Worm (Caenorhabditis elegans) whole organism, L4 larva: ENCODE results near the gene fbxa-160.

Source experiments
- ZK546.5 ChIP-seq, 2 experiments: sonication (generic microtip); optimal IDR thresholded peaks; 2 replicates each; lab custom pipeline; 2017; ENCODE audit warnings: missing biosample characterization in 2 of 2, missing genetic modification characterization in 2 of 2
- dmd-8 ChIP-seq: fragments of 200-800 bp; sonication (Bioruptor generic); IDR thresholded peaks from 2 replicates; pipeline ENCODE4 v1.3.6; 2022; ENCODE audit warnings: missing genetic modification characterization, missing compliant biosample characterization
- lsy-2 ChIP-seq, 2 experiments: fragments of 150-350 bp in 1 of 2; sonication (generic microtip) in 1 of 2; optimal IDR thresholded peaks; 2 replicates each; lab custom pipeline; 2014 to 2017; ENCODE audit warnings: missing biosample characterization in 2 of 2, missing genetic modification characterization in 2 of 2
- mep-1 ChIP-seq: fragments of 150-350 bp; sonication (generic microtip); optimal IDR thresholded peaks from 3 replicates; lab custom pipeline; 2014; ENCODE audit warnings: missing biosample characterization, missing genetic modification characterization
- nhr-11 ChIP-seq: fragments of 150-350 bp; optimal IDR thresholded peaks from 2 replicates; lab custom pipeline; 2014; ENCODE audit warnings: missing biosample characterization, missing genetic modification characterization
- nhr-25 ChIP-seq: sonication (generic microtip); optimal IDR thresholded peaks from 2 replicates; lab custom pipeline; 2017; ENCODE audit warnings: missing genetic modification characterization, mild to moderate bottlenecking, missing compliant biosample characterization, antibody characterized with exemption, moderate library complexity, borderline replicate concordance; ENCODE audit not compliant: insufficient read depth
- skn-1 ChIP-seq: fragments of 150-350 bp; optimal IDR thresholded peaks from 2 replicates; lab custom pipeline; 2014; ENCODE audit warnings: missing biosample characterization, missing genetic modification characterization
- unc-62 ChIP-seq, 3 experiments: fragments of 150-350 bp in 1 of 3; sonication (generic microtip); optimal IDR thresholded peaks in 2 of 3; peaks in 1 of 3; 1 replicate in 1 of 3; 2 replicates in 2 of 3; lab custom pipeline; 2014 to 2017; ENCODE audit warnings: missing biosample characterization in 3 of 3, missing genetic modification characterization in 3 of 3, missing genetic modification reagents in 3 of 3, missing genotype in 1 of 3

DNA sequence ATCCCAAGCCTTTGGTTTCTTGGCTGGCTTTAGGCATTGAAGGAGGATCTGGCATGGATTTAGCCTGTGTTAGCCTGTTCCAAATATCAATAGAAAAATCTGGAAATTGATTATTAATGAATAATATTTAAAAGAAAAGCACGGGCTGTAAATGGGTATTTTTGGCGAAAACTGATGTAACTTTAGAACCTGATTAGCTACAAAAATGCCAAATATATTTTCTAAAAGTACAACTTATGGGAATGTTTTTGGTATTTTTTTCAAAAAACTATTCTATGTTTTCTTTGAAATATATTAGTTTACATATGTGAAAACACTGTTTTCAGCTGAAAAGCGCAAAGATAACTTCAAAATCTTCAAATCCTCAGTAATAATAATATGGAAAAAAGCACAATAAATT, 23.8 kb downstream of the fbxa-160 start, which contains the start of gene bath-26:
- no peak for TF ChIP-seq skn-1
- TF ChIP-seq nhr-11 (tag; lab: Kevin White, UChicago): no peak
- peak in 1 of 2 experiments; percentile 30 for TF ChIP-seq unc-62 (GFP tag; optimal IDR thresholded peaks at IDR 0.05 in 1 of 2; lab: Kevin White, UChicago)
- no peak for TF ChIP-seq unc-62 (tag; optimal IDR thresholded peaks at IDR 0.05; lab: Kevin White, UChicago)
- TF ChIP-seq ZK546.5 (tag; optimal IDR thresholded peaks at IDR 0.05; lab: Kevin White, UChicago): no peak
- no peak for TF ChIP-seq dmd-8 (GFP tag; lab: Robert Waterston, UW)
- TF ChIP-seq lsy-2 (tag; optimal IDR thresholded peaks at IDR 0.05; lab: Kevin White, UChicago): no peak
- TF ChIP-seq mep-1 (tag; lab: Kevin White, UChicago): no peak
- no peak for TF ChIP-seq nhr-25
